Worm (Caenorhabditis elegans): Measurements from ENCODE around the gene rom-3.

Gene rom-3

ce11 chrIV:16952389-16952788, 17.9 kb downstream of the rom-3 start:
- TF ChIP-seq drap-1 (GFP tag; optimal IDR thresholded peaks at IDR 0.05) = no peak
- no peak for TF ChIP-seq elt-3 (tag; optimal IDR thresholded peaks at IDR 0.05)
- no peak for TF ChIP-seq ces-1 (GFP tag; optimal IDR thresholded peaks at IDR 0.05)
- TF ChIP-seq ceh-39 (tag; optimal IDR thresholded peaks at IDR 0.05) = no peak
- TF ChIP-seq nhr-2 (tag; optimal IDR thresholded peaks at IDR 0.05) = no peak
- TF ChIP-seq mab-5 (tag; optimal IDR thresholded peaks at IDR 0.05) = no peak
- TF ChIP-seq ceh-43 (GFP tag; optimal IDR thresholded peaks at IDR 0.05) = no peak

ce11 chrIV:16949767-16950166, 20.5 kb downstream of the rom-3 start, which contains the start of gene rad-54.B:
rad-54.B (plus strand) TSS chrIV:16950067.
- TF ChIP-seq sem-2 (GFP tag; optimal IDR thresholded peaks at IDR 0.05) = no peak
- no peak for TF ChIP-seq unc-62 (GFP tag; optimal IDR thresholded peaks at IDR 0.05)
- TF ChIP-seq elt-3 (tag; optimal IDR thresholded peaks at IDR 0.05) = no peak
- TF ChIP-seq blmp-1 (tag; optimal IDR thresholded peaks at IDR 0.05) = no peak
- no peak for TF ChIP-seq zip-8 (tag; optimal IDR thresholded peaks at IDR 0.05)
- TF ChIP-seq flh-1 (GFP tag; optimal IDR thresholded peaks at IDR 0.05) = no peak
- no peak for TF ChIP-seq drap-1 (GFP tag; optimal IDR thresholded peaks at IDR 0.05)
- TF ChIP-seq nhr-237 (tag; optimal IDR thresholded peaks at IDR 0.05) = no peak
- no peak for TF ChIP-seq hlh-1 (tag; optimal IDR thresholded peaks at IDR 0.05)
- TF ChIP-seq mep-1 (tag; optimal IDR thresholded peaks at IDR 0.05) = no peak
- no peak for TF ChIP-seq nhr-28 (tag; optimal IDR thresholded peaks at IDR 0.05)
- TF ChIP-seq ceh-43 (GFP tag; optimal IDR thresholded peaks at IDR 0.05) = no peak
- no peak for TF ChIP-seq M03D4.4 (tag; optimal IDR thresholded peaks at IDR 0.05)
- TF ChIP-seq bed-3 (GFP tag; optimal IDR thresholded peaks at IDR 0.05) = no peak
- TF ChIP-seq lin-32 (GFP tag; optimal IDR thresholded peaks at IDR 0.05) = no peak
- no peak for TF ChIP-seq unc-39 (tag; optimal IDR thresholded peaks at IDR 0.05)
- TF ChIP-seq sptf-1 (tag; optimal IDR thresholded peaks at IDR 0.05) = no peak
- TF ChIP-seq lin-13 (tag; optimal IDR thresholded peaks at IDR 0.05) = no peak
- no peak for TF ChIP-seq snpc-4 (tag; optimal IDR thresholded peaks at IDR 0.05)

ce11 chrIV:16946746-16947145, 23.5 kb downstream of the rom-3 start, which contains the start of the genes Y116A8C.9 and arf-6:
Y116A8C.9 (minus strand) TSS chrIV:16946800.
arf-6 (plus strand) TSS chrIV:16947120.
- TF ChIP-seq sptf-1 (tag; optimal IDR thresholded peaks at IDR 0.05) = peak; percentile 80
- no peak for TF ChIP-seq unc-39 (tag; optimal IDR thresholded peaks at IDR 0.05)
- no peak for TF ChIP-seq flh-1 (GFP tag; optimal IDR thresholded peaks at IDR 0.05)
- peak; percentile 83 for TF ChIP-seq mls-2 (tag; optimal IDR thresholded peaks at IDR 0.05)
- no peak for TF ChIP-seq nhr-12 (tag; optimal IDR thresholded peaks at IDR 0.05)
- peak; percentile 3 for TF ChIP-seq bed-3 (GFP tag; optimal IDR thresholded peaks at IDR 0.05)
- peak; percentile 45 for TF ChIP-seq ceh-43 (GFP tag; optimal IDR thresholded peaks at IDR 0.05)
- TF ChIP-seq cnd-1 (tag; optimal IDR thresholded peaks at IDR 0.05) = peak; percentile 38
- TF ChIP-seq unc-120 (tag; optimal IDR thresholded peaks at IDR 0.05; ENCODE audit: poor library complexity, severe bottlenecking) = peak; percentile 38
- TF ChIP-seq unc-62 (GFP tag; optimal IDR thresholded peaks at IDR 0.05) = no peak
- peak; percentile 31 for TF ChIP-seq ztf-11 (tag; optimal IDR thresholded peaks at IDR 0.05)
- peak; percentile 37 for TF ChIP-seq hlh-1 (tag; optimal IDR thresholded peaks at IDR 0.05)
- peak; percentile 13 for TF ChIP-seq mep-1 (tag; optimal IDR thresholded peaks at IDR 0.05)
- TF ChIP-seq M03D4.4 (tag; optimal IDR thresholded peaks at IDR 0.05) = peak; percentile 77
- TF ChIP-seq snpc-4 (tag; optimal IDR thresholded peaks at IDR 0.05) = no peak
- no peak for TF ChIP-seq ham-2 (GFP tag; optimal IDR thresholded peaks at IDR 0.05)
- no peak for TF ChIP-seq nhr-237 (tag; optimal IDR thresholded peaks at IDR 0.05)
- TF ChIP-seq lin-13 (tag; optimal IDR thresholded peaks at IDR 0.05) = peak; percentile 53
- TF ChIP-seq nhr-28 (tag; optimal IDR thresholded peaks at IDR 0.05) = no peak
- TF ChIP-seq tbx-8 (GFP tag; optimal IDR thresholded peaks at IDR 0.05) = peak; percentile 18
- peak; percentile 4 for TF ChIP-seq lsy-2 (tag; optimal IDR thresholded peaks at IDR 0.05)
- TF ChIP-seq lin-32 (GFP tag; optimal IDR thresholded peaks at IDR 0.05) = peak; percentile 7
- peak; percentile 56 for TF ChIP-seq ceh-83 (GFP tag; optimal IDR thresholded peaks at IDR 0.05)
- no peak for TF ChIP-seq pha-4 (tag; optimal IDR thresholded peaks at IDR 0.05)
- TF ChIP-seq ces-1 (GFP tag; optimal IDR thresholded peaks at IDR 0.05) = peak; percentile 81
- peak; percentile 46 for TF ChIP-seq drap-1 (GFP tag; optimal IDR thresholded peaks at IDR 0.05)
- no peak for TF ChIP-seq zip-8 (tag; optimal IDR thresholded peaks at IDR 0.05)

- TF ChIP-seq M03D4.4 (tag; optimal IDR thresholded peaks at IDR 0.05) = no peak
- TF ChIP-seq zip-8 (tag; optimal IDR thresholded peaks at IDR 0.05) = no peak
- no peak for TF ChIP-seq mls-2 (tag; optimal IDR thresholded peaks at IDR 0.05)
- no peak for TF ChIP-seq tbx-8 (GFP tag; optimal IDR thresholded peaks at IDR 0.05)
- TF ChIP-seq pha-4 (tag; optimal IDR thresholded peaks at IDR 0.05) = no peak
- no peak for TF ChIP-seq sem-2 (GFP tag; optimal IDR thresholded peaks at IDR 0.05)
- TF ChIP-seq unc-39 (tag; optimal IDR thresholded peaks at IDR 0.05) = no peak
- no peak for TF ChIP-seq ceh-83 (GFP tag; optimal IDR thresholded peaks at IDR 0.05)
- TF ChIP-seq mep-1 (tag; optimal IDR thresholded peaks at IDR 0.05) = no peak
- no peak for TF ChIP-seq unc-120 (tag; optimal IDR thresholded peaks at IDR 0.05; ENCODE audit: poor library complexity, severe bottlenecking)
- TF ChIP-seq flh-1 (GFP tag; optimal IDR thresholded peaks at IDR 0.05) = no peak
- TF ChIP-seq blmp-1 (tag; optimal IDR thresholded peaks at IDR 0.05) = no peak
- no peak for TF ChIP-seq nhr-76 (tag; optimal IDR thresholded peaks at IDR 0.05)
- no peak for TF ChIP-seq nhr-237 (tag; optimal IDR thresholded peaks at IDR 0.05)
- TF ChIP-seq elt-3 (tag; optimal IDR thresholded peaks at IDR 0.05) = no peak
- TF ChIP-seq sptf-1 (tag; optimal IDR thresholded peaks at IDR 0.05) = no peak
- no peak for TF ChIP-seq ham-2 (GFP tag; optimal IDR thresholded peaks at IDR 0.05)
- no peak for TF ChIP-seq ceh-43 (GFP tag; optimal IDR thresholded peaks at IDR 0.05)
- no peak for TF ChIP-seq bed-3 (GFP tag; optimal IDR thresholded peaks at IDR 0.05)
- TF ChIP-seq nhr-2 (tag; optimal IDR thresholded peaks at IDR 0.05) = no peak
These were observed 31.3 kb downstream of the rom-3 start, which contains the start of gene Y116A8C.10 for ce11 chrIV:16939001-16939400. Y116A8C.10 (minus strand) TSS chrIV:16939101.

Measured in whole organism, mixed stage, embryonic.